Worm (Caenorhabditis elegans): ENCODE results near the gene Y53G8B.1.
A peak's percentile ranks its signal among the peaks of the same experiment; 100 is the strongest.

Gene Y53G8B.1

DNA sequence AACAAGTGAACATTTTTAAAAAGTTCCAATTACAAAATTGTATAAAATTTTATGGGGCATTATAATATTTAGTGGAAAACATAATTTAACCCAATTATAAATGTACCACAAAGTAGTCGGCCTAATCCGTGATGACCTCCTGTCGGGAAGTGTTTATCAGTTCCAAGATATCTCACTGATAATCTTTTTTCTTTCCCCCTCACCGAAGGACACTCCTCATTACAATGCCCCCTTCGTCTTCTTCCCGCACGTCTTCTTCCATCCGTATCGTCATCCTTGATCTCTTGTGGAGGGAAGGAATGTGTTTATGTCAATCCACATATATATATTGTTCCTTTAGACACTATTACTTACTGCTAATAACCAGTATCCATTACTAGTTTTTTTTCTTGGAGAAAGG lies 36.2 kb downstream of the Y53G8B.1 start, which contains the start of gene R148.5:
Gene R148.5, plus strand, starts transcription at position 331 of the 400 bp plus-strand sequence.
- TF ChIP-seq eor-1 (tag; optimal IDR thresholded peaks at IDR 0.05) (no peak), pha-4 (tag; optimal IDR thresholded peaks at IDR 0.05) (no peak), elt-1 (tag; optimal IDR thresholded peaks at IDR 0.05) (peak; percentile 14)

DNA sequence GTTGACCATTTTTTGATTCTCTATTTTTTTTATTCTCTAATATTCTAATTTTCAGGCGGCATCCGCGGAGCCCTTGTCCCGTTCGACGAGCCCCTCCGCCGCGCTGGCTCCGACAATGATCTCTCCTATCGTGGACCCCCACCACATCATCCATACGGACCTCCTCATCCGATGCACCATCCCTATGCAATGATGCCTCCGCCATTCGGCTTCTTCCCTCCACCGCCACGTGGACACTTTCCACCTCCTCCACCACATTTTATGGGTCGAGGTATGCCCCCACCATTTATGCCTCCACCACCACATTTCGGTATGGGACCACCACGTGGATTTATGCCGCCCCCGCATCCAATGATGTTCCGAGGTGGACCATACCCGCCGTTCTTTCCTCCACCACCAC lies 40.2 kb downstream of the Y53G8B.1 start:
- no peak for TF ChIP-seq elt-2 (tag; optimal IDR thresholded peaks at IDR 0.05)
- no peak for TF ChIP-seq lsy-12 (tag; optimal IDR thresholded peaks at IDR 0.05)
- TF ChIP-seq nhr-25 (tag; optimal IDR thresholded peaks at IDR 0.05): no peak

DNA sequence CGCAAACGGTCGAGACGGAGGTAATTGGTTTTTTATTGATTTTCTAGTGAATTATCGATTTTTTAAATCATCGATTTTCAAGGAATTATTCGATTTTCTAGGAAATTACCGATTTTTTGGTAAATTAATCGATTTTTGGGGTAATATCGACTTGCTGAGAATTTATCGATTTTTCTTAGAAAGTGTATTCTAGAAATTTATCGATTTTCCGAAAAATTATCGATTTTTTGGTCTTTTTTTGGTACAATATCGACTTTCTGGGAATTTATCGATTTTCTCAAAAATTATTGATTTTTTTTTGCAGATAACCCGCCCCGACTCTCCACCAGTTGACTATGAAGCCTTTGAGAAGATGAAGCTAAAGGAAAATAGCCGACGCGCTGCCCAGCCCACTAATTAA lies 41.5 kb downstream of the Y53G8B.1 start:
- peak; percentile 97 for TF ChIP-seq ceh-28 (tag; optimal IDR thresholded peaks at IDR 0.05)
- no peak for TF ChIP-seq egl-5 (tag; optimal IDR thresholded peaks at IDR 0.05)

DNA sequence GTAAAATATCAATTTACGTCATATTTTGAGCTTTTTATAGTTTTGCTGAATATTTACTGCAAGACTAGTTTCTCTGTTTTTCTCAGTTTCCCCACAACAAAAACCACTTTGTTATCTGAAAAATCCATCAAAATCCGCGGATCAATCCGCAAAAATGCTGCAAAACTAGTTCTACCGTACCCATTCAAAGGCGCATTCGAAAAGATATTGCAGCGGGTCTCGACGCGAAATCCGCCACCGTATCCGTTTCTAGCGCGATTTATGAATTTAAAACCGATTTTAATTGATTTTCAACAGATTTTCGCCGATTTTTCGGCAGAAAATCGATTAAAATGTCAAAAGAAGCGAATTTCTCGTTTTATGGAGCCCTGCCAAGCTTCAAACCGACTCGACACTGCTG lies 42.3 kb downstream of the Y53G8B.1 start, which contains the start of gene R148.4:
Gene R148.4, plus strand, starts transcription at position 211 of the 400 bp plus-strand sequence.
- TF ChIP-seq elt-1 (tag; optimal IDR thresholded peaks at IDR 0.05): no peak
- no peak for TF ChIP-seq nhr-77 (tag; optimal IDR thresholded peaks at IDR 0.05)
- TF ChIP-seq lsy-12 (tag; optimal IDR thresholded peaks at IDR 0.05): no peak
- TF ChIP-seq ceh-82 (tag; optimal IDR thresholded peaks at IDR 0.05): no peak
- no peak for TF ChIP-seq tbx-2 (tag; optimal IDR thresholded peaks at IDR 0.05)
- TF ChIP-seq ZK546.5 (tag; optimal IDR thresholded peaks at IDR 0.05): no peak
- TF ChIP-seq fkh-2 (tag; optimal IDR thresholded peaks at IDR 0.05): no peak
- TF ChIP-seq egl-27 (tag; optimal IDR thresholded peaks at IDR 0.05): no peak

DNA sequence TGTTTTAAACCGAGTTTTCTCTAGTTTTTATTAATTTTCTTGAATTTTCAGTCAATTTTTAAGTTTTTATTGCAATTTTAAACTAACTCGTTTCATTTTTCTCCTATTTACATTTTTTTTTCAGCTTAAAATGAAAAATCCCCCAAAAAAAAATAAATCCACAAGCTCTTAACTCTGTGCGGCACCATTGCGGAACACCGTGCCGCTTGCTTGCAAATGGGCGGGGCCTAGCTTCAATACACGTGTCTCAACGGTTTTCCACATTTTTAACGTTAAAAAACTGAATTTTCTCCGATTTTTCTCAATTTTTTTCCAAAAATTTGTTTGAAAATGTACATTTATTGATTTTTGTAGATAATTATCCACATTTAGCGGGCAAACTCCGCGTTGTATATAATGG lies 45.9 kb downstream of the Y53G8B.1 start, which contains the start of gene R148.3:
Gene R148.3, plus strand, starts transcription at position 347 of the 400 bp plus-strand sequence.
- TF ChIP-seq tbx-2 (tag; optimal IDR thresholded peaks at IDR 0.05) (no peak), ztf-11 (tag; optimal IDR thresholded peaks at IDR 0.05) (no peak), R02D3.7 (tag; optimal IDR thresholded peaks at IDR 0.05) (peak; percentile 29), hmg-11 (tag; optimal IDR thresholded peaks at IDR 0.05) (peak; percentile 81), nfya-1 (tag; optimal IDR thresholded peaks at IDR 0.05; ENCODE audit: insufficient read depth) (peak; percentile 58), unc-39 (tag; optimal IDR thresholded peaks at IDR 0.05) (no peak), fos-1 (tag; optimal IDR thresholded peaks at IDR 0.05) (no peak), ceh-28 (tag; optimal IDR thresholded peaks at IDR 0.05) (peak; percentile 38), lin-15B (tag; optimal IDR thresholded peaks at IDR 0.05) (peak; percentile 10), nhr-43 (tag; optimal IDR thresholded peaks at IDR 0.05; ENCODE audit: poor library complexity, severe bottlenecking) (peak; percentile 32), aly-2 (tag; optimal IDR thresholded peaks at IDR 0.05) (no peak), elt-2 (tag; optimal IDR thresholded peaks at IDR 0.05) (peak; percentile 8), pha-4 (tag; optimal IDR thresholded peaks at IDR 0.05) (peak; percentile 52), mdl-1 (tag; optimal IDR thresholded peaks at IDR 0.05) (peak; percentile 54), lin-39 (tag; optimal IDR thresholded peaks at IDR 0.05) (peak; percentile 30)

DNA sequence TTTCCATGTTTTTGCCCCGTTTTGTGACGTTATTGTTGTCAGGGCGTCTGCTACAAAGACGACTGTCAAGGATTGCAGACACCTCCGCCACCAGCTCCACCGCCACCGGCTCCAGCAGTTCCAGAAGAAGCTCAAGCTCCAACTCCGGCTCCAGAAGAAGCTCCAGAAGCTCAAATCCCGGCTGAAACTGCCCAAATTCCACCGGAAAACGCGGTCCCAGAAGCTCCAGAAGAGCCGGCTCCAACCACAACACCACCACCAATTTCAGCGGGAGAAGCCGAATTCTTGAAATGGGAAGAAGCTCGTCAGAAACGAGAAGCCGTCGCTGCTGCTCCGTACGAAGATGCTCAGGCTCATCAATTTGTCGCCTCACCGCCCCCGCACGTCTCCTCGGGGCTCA lies 47.7 kb downstream of the Y53G8B.1 start:
- no peak for TF ChIP-seq daf-12 (tag; optimal IDR thresholded peaks at IDR 0.05)
- no peak for TF ChIP-seq skn-1 (tag; optimal IDR thresholded peaks at IDR 0.05)
- TF ChIP-seq unc-39 (tag; optimal IDR thresholded peaks at IDR 0.05): no peak
- no peak for TF ChIP-seq fkh-2 (tag; optimal IDR thresholded peaks at IDR 0.05)
- no peak for TF ChIP-seq elt-3 (tag; optimal IDR thresholded peaks at IDR 0.05)
- no peak for TF ChIP-seq pqm-1 (tag; optimal IDR thresholded peaks at IDR 0.05)
- TF ChIP-seq lsy-12 (tag; optimal IDR thresholded peaks at IDR 0.05): no peak
- TF ChIP-seq mml-1 (tag; optimal IDR thresholded peaks at IDR 0.05): no peak
- TF ChIP-seq egl-27 (tag; optimal IDR thresholded peaks at IDR 0.05): no peak
- TF ChIP-seq elt-1 (tag; optimal IDR thresholded peaks at IDR 0.05): no peak
- no peak for TF ChIP-seq nhr-28 (tag; optimal IDR thresholded peaks at IDR 0.05)
- TF ChIP-seq nhr-76 (tag; optimal IDR thresholded peaks at IDR 0.05): no peak
- no peak for TF ChIP-seq nhr-23 (tag; optimal IDR thresholded peaks at IDR 0.05)
- no peak for TF ChIP-seq ztf-11 (tag; optimal IDR thresholded peaks at IDR 0.05)
- no peak for TF ChIP-seq nfya-1 (tag; optimal IDR thresholded peaks at IDR 0.05; ENCODE audit: insufficient read depth)
- TF ChIP-seq ama-1 (optimal IDR thresholded peaks at IDR 0.05): no peak
- no peak for TF ChIP-seq unc-62 (GFP tag; optimal IDR thresholded peaks at IDR 0.05)
